Fruit fly (Drosophila melanogaster) whole organism, embryonic: ENCODE results near the gene Gas8.

Experiments used
- Atf-2 ChIP-seq: fragments of 200-800 bp; sonication (Bioruptor generic); optimal IDR thresholded peaks from 2 replicates; lab custom pipeline; 2016; ENCODE audit warnings: missing biosample characterization, missing genetic modification characterization
- CG10147 ChIP-seq: fragments of 200-800 bp; sonication (Bioruptor generic); optimal IDR thresholded peaks from 2 replicates; lab custom pipeline; 2019; ENCODE audit warnings: missing biosample characterization, mild to moderate bottlenecking, missing genetic modification characterization, moderate library complexity
- CG10543 ChIP-seq: fragments of 200-800 bp; sonication (Bioruptor generic); optimal IDR thresholded peaks from 3 replicates; lab custom pipeline; 2017; ENCODE audit warnings: missing biosample characterization, mild to moderate bottlenecking, missing genetic modification characterization, moderate library complexity
- CG10654 ChIP-seq: fragments of 200-800 bp; sonication (Bioruptor generic); optimal IDR thresholded peaks from 2 replicates; lab custom pipeline; 2016; ENCODE audit warnings: missing biosample characterization, missing genetic modification characterization
- CG12299 ChIP-seq: fragments of 200-800 bp; sonication (Bioruptor generic); optimal IDR thresholded peaks from 2 replicates; lab custom pipeline; 2018; ENCODE audit warnings: missing biosample characterization, mild to moderate bottlenecking, missing genetic modification characterization
- CG13424 ChIP-seq: fragments of 200-800 bp; sonication (Bioruptor generic); optimal IDR thresholded peaks from 2 replicates; lab custom pipeline; 2019; ENCODE audit warnings: missing biosample characterization, mild to moderate bottlenecking, missing genetic modification characterization, moderate library complexity
- CG14050 ChIP-seq: fragments of 200-800 bp; sonication (Bioruptor generic); IDR thresholded peaks from 3 replicates; pipeline ENCODE4 v1.3.6; 2022; ENCODE audit warnings: missing biosample characterization, missing genetic modification characterization
- CG15011 ChIP-seq: fragments of 200-800 bp; sonication (Bioruptor generic); optimal IDR thresholded peaks from 3 replicates; lab custom pipeline; 2018; ENCODE audit warnings: missing biosample characterization, mild to moderate bottlenecking, missing genetic modification characterization
- CG15514 ChIP-seq: fragments of 200-800 bp; sonication (Bioruptor generic); optimal IDR thresholded peaks from 3 replicates; lab custom pipeline; 2017; ENCODE audit warnings: missing biosample characterization, missing genetic modification characterization, mild to moderate bottlenecking, moderate library complexity, missing genetic modification reagents
- CG18599 ChIP-seq: fragments of 200-800 bp; sonication (Bioruptor generic); optimal IDR thresholded peaks from 3 replicates; lab custom pipeline; 2017; ENCODE audit warnings: missing biosample characterization, missing genetic modification characterization, mild to moderate bottlenecking, moderate library complexity, missing genetic modification reagents
- CG31365 ChIP-seq: fragments of 200-800 bp; sonication (Bioruptor generic); optimal IDR thresholded peaks from 2 replicates; lab custom pipeline; 2018; ENCODE audit warnings: missing biosample characterization, mild to moderate bottlenecking, missing genetic modification characterization
- CG4707 ChIP-seq: fragments of 200-800 bp; sonication (Bioruptor generic); optimal IDR thresholded peaks from 2 replicates; lab custom pipeline; 2018; ENCODE audit warnings: missing biosample characterization, mild to moderate bottlenecking, missing genetic modification characterization, moderate library complexity
- CG5953 ChIP-seq: fragments of 200-800 bp; sonication (Bioruptor generic); IDR thresholded peaks from 2 replicates; pipeline ENCODE4 v1.3.6; 2022; ENCODE audit warnings: missing biosample characterization, missing genetic modification characterization
- CG9727 ChIP-seq: fragments of 200-800 bp; sonication (Bioruptor generic); optimal IDR thresholded peaks from 3 replicates; lab custom pipeline; 2017; ENCODE audit warnings: missing biosample characterization, mild to moderate bottlenecking, missing genetic modification characterization
- Drgx ChIP-seq: fragments of 200-800 bp; sonication (Bioruptor generic); IDR thresholded peaks from 2 replicates; pipeline ENCODE4 v1.3.6; 2022; ENCODE audit warnings: missing biosample characterization, missing genetic modification characterization
- Gsc ChIP-seq: fragments of 200-800 bp; sonication (Bioruptor generic); IDR thresholded peaks from 2 replicates; pipeline ENCODE4 v1.3.6; 2022; ENCODE audit warnings: missing biosample characterization, missing genetic modification characterization
- HLH3B ChIP-seq: fragments of 200-800 bp; sonication (Bioruptor generic); IDR thresholded peaks from 2 replicates; pipeline ENCODE4 v1.3.6; 2022; ENCODE audit warnings: missing biosample characterization, missing genetic modification characterization
- Hand ChIP-seq: fragments of 200-800 bp; sonication (Bioruptor generic); optimal IDR thresholded peaks from 2 replicates; lab custom pipeline; 2017; ENCODE audit warnings: mild to moderate bottlenecking, missing biosample characterization, missing genetic modification reagents, missing genetic modification characterization
- Lim3 ChIP-seq: fragments of 200-800 bp; sonication (Bioruptor generic); IDR thresholded peaks from 2 replicates; pipeline ENCODE4 v1.3.6; 2022; ENCODE audit warnings: missing biosample characterization, missing genetic modification characterization
- Meics ChIP-seq: fragments of 200-800 bp; sonication (Bioruptor generic); optimal IDR thresholded peaks from 2 replicates; lab custom pipeline; 2017; ENCODE audit warnings: missing biosample characterization, mild to moderate bottlenecking, missing genetic modification characterization
- NC2β ChIP-seq: fragments of 200-800 bp; sonication (Bioruptor generic); optimal IDR thresholded peaks from 2 replicates; lab custom pipeline; 2016; ENCODE audit warnings: missing biosample characterization, missing genetic modification characterization
- Neu2 ChIP-seq: fragments of 200-800 bp; sonication (Bioruptor generic); optimal IDR thresholded peaks from 3 replicates; lab custom pipeline; 2016; ENCODE audit warnings: missing biosample characterization, missing genetic modification characterization, borderline replicate concordance
- Opbp ChIP-seq: fragments of 200-800 bp; sonication (Bioruptor generic); IDR thresholded peaks from 3 replicates; pipeline ENCODE4 v1.3.6; 2022; ENCODE audit warnings: missing biosample characterization, missing genetic modification characterization; ENCODE audit not compliant: partially characterized antibody
- Optix ChIP-seq: fragments of 200-800 bp; sonication (Bioruptor generic); IDR thresholded peaks from 3 replicates; pipeline ENCODE4 v1.3.6; 2022; ENCODE audit warnings: missing biosample characterization, missing genetic modification characterization
- Sox100B ChIP-seq: fragments of 200-800 bp; sonication (Bioruptor generic); optimal IDR thresholded peaks from 3 replicates; lab custom pipeline; 2018; ENCODE audit warnings: missing biosample characterization, mild to moderate bottlenecking, missing genetic modification characterization
- Trl ChIP-seq, 3 experiments: fragments of >200 bp in 2 of 3; fragments of 200-800 bp in 1 of 3; sonication (Bioruptor generic) in 1 of 3; optimal IDR thresholded peaks; 2 replicates in 1 of 3; 3 replicates in 2 of 3; lab custom pipeline; 2016 to 2017; ENCODE audit warnings: missing biosample characterization in 1 of 3, missing genetic modification characterization in 1 of 3
- al ChIP-seq: fragments of 200-800 bp; sonication (Bioruptor generic); IDR thresholded peaks from 2 replicates; pipeline ENCODE4 v1.3.6; 2022; ENCODE audit warnings: missing biosample characterization, missing genetic modification characterization
- dati ChIP-seq: fragments of 200-800 bp; sonication (Bioruptor generic); IDR thresholded peaks from 2 replicates; pipeline ENCODE4 v1.3.6; 2022; ENCODE audit warnings: missing biosample characterization, missing genetic modification characterization
- dmrt11E ChIP-seq: fragments of 200-800 bp; sonication (Bioruptor generic); optimal IDR thresholded peaks from 3 replicates; lab custom pipeline; 2018; ENCODE audit warnings: missing biosample characterization, mild to moderate bottlenecking, missing genetic modification characterization, moderate library complexity
- fd102C ChIP-seq: fragments of 200-800 bp; sonication (Bioruptor generic); optimal IDR thresholded peaks from 2 replicates; lab custom pipeline; 2018; ENCODE audit warnings: missing biosample characterization, mild to moderate bottlenecking, missing genetic modification characterization, moderate library complexity
- gfzf ChIP-seq: fragments of 200-800 bp; sonication (Bioruptor generic); optimal IDR thresholded peaks from 2 replicates; lab custom pipeline; 2016; ENCODE audit warnings: missing biosample characterization, mild to moderate bottlenecking, missing genetic modification characterization, moderate library complexity
- knrl ChIP-seq: fragments of 200-800 bp; sonication (Bioruptor generic); IDR thresholded peaks from 3 replicates; pipeline ENCODE4 v1.3.6; 2022; ENCODE audit warnings: missing biosample characterization, missing genetic modification characterization; ENCODE audit not compliant: partially characterized antibody
- maf-S ChIP-seq: fragments of 200-800 bp; sonication (Bioruptor generic); optimal IDR thresholded peaks from 2 replicates; lab custom pipeline; 2016; ENCODE audit warnings: missing biosample characterization, missing genetic modification characterization
- nerfin-1 ChIP-seq: fragments of 200-800 bp; sonication (Bioruptor generic); optimal IDR thresholded peaks from 3 replicates; lab custom pipeline; 2019; ENCODE audit warnings: missing biosample characterization, mild to moderate bottlenecking, missing genetic modification characterization, moderate library complexity
- pb ChIP-seq: fragments of 200-800 bp; sonication (Bioruptor generic); optimal IDR thresholded peaks from 3 replicates; lab custom pipeline; 2016; ENCODE audit warnings: missing biosample characterization, missing genetic modification characterization
- prd ChIP-seq, 3 experiments: fragments of >200 bp in 2 of 3; fragments of 200-800 bp in 1 of 3; sonication (Bioruptor generic) in 1 of 3; optimal IDR thresholded peaks in 2 of 3; IDR thresholded peaks in 1 of 3; 2 replicates in 2 of 3; 3 replicates in 1 of 3; pipeline versions ENCODE4 v1.3.6 to Lab custom; 2017 to 2022; ENCODE audit warnings: missing biosample characterization in 1 of 3, missing genetic modification characterization in 1 of 3
- rib ChIP-seq: fragments of 200-800 bp; sonication (Bioruptor generic); IDR thresholded peaks from 2 replicates; pipeline ENCODE4 v1.3.6; 2022; ENCODE audit warnings: missing biosample characterization, missing genetic modification characterization
- sc ChIP-seq, 3 experiments: fragments of >200 bp in 2 of 3; fragments of 200-800 bp in 1 of 3; sonication (Bioruptor generic) in 1 of 3; optimal IDR thresholded peaks; 2 replicates in 2 of 3; 3 replicates in 1 of 3; lab custom pipeline; 2017; ENCODE audit warnings: mild to moderate bottlenecking in 1 of 3, missing biosample characterization in 1 of 3, missing genetic modification characterization in 1 of 3, missing genetic modification reagents in 1 of 3
- slp2 ChIP-seq: fragments of 200-800 bp; sonication (Bioruptor generic); optimal IDR thresholded peaks from 2 replicates; lab custom pipeline; 2016; ENCODE audit warnings: missing biosample characterization, missing genetic modification characterization
- so ChIP-seq: fragments of 200-800 bp; sonication (Bioruptor generic); IDR thresholded peaks from 3 replicates; pipeline ENCODE4 v1.3.6; 2022; ENCODE audit warnings: missing biosample characterization, missing genetic modification characterization
- tin ChIP-seq: fragments of 200-800 bp; sonication (Bioruptor generic); optimal IDR thresholded peaks from 3 replicates; lab custom pipeline; 2016; ENCODE audit warnings: missing biosample characterization, missing genetic modification characterization
- tll ChIP-seq, 2 experiments: fragments of 200-800 bp in 1 of 2; fragments of >200 bp in 1 of 2; sonication (Bioruptor generic) in 1 of 2; optimal IDR thresholded peaks; 2 replicates each; lab custom pipeline; 2017 to 2019; ENCODE audit warnings: missing biosample characterization in 2 of 2, missing genetic modification characterization in 2 of 2, mild to moderate bottlenecking in 1 of 2, moderate library complexity in 1 of 2
- wor ChIP-seq: fragments of 200-800 bp; sonication (Bioruptor generic); IDR thresholded peaks from 2 replicates; pipeline ENCODE4 v1.3.6; 2022; ENCODE audit warnings: missing biosample characterization, missing genetic modification characterization
- zen2 ChIP-seq: fragments of 200-800 bp; sonication (Bioruptor generic); IDR thresholded peaks from 3 replicates; pipeline ENCODE4 v1.3.6; 2022; ENCODE audit warnings: missing biosample characterization, missing genetic modification characterization; ENCODE audit not compliant: partially characterized antibody
- zf30C ChIP-seq: fragments of 200-800 bp; sonication (Bioruptor generic); optimal IDR thresholded peaks from 3 replicates; lab custom pipeline; 2018; ENCODE audit warnings: missing biosample characterization, mild to moderate bottlenecking, missing genetic modification characterization

The Gas8 gene

dm6 chrX:3482119-3483014 lies 22.3 kb downstream of the Gas8 start, which contains the start of the genes CG10804 and CG10802 (continued):
- peak; percentile 99 for TF ChIP-seq CG15514 (GFP tag; lab: Kevin White, UChicago)
- TF ChIP-seq CG13424 (tag; lab: Kevin White, UChicago): peak; percentile 74
- TF ChIP-seq dati (GFP tag; lab: Robert Waterston, UW): 0 out of 2 replicates have a peak, but pooled peaks have one; percentile 45
- TF ChIP-seq Trl (optimal IDR thresholded peaks at IDR 0.05; lab: Kevin White, UChicago): no peak
- TF ChIP-seq Trl (GFP tag; optimal IDR thresholded peaks at IDR 0.05; lab: Kevin White, UChicago): peak; percentile 85
- TF ChIP-seq Meics: peak; percentile 51
- no peak for TF ChIP-seq CG31365 (tag; lab: Kevin White, UChicago)
- peak; percentile 37 for TF ChIP-seq NC2β (GFP tag; lab: Kevin White, UChicago)
- peak; percentile 65; the same call in 1 of the 2 replicates for TF ChIP-seq rib (GFP tag; lab: Robert Waterston, UW)
- peak; percentile 85 for TF ChIP-seq al (GFP tag; lab: Robert Waterston, UW)
- TF ChIP-seq zf30C (GFP tag; lab: Kevin White, UChicago): no peak
- peak; percentile 72 for TF ChIP-seq CG9727 (GFP tag; lab: Kevin White, UChicago)
- peak; percentile 58; the same call in 2 of the 3 replicates for TF ChIP-seq CG14050
- peak; percentile 57 for TF ChIP-seq wor (GFP tag; lab: Robert Waterston, UW)
- peak; percentile 42 for TF ChIP-seq Drgx (GFP tag; lab: Robert Waterston, UW)
- peak; percentile 65 for TF ChIP-seq CG10654
- no peak; the same call in 2 of the 3 replicates for TF ChIP-seq zen2 (GFP tag; lab: Robert Waterston, UW)
- TF ChIP-seq CG12299 (tag; lab: Kevin White, UChicago): no peak
- TF ChIP-seq CG5953 (GFP tag; lab: Robert Waterston, UW): no peak
- TF ChIP-seq Sox100B (GFP tag; lab: Kevin White, UChicago): no peak
- peak; percentile 68; the same call in 1 of the 3 replicates for TF ChIP-seq Optix (GFP tag; lab: Robert Waterston, UW)
- peak; percentile 66 for TF ChIP-seq maf-S (GFP tag; lab: Kevin White, UChicago)
- TF ChIP-seq tin (GFP tag; lab: Kevin White, UChicago): peak; percentile 73
- TF ChIP-seq dmrt11E (tag; lab: Kevin White, UChicago): peak; percentile 64
- TF ChIP-seq tll (GFP tag; optimal IDR thresholded peaks at IDR 0.05; lab: Kevin White, UChicago): peak in 1 of 2 experiments; percentile 42
- TF ChIP-seq pb (GFP tag; lab: Kevin White, UChicago): peak; percentile 65
- peak; percentile 74 for TF ChIP-seq gfzf (GFP tag; lab: Kevin White, UChicago)
- TF ChIP-seq knrl (GFP tag; lab: Robert Waterston, UW): peak; percentile 82
- peak; percentile 70 for TF ChIP-seq CG18599 (GFP tag; lab: Kevin White, UChicago)
- TF ChIP-seq so (GFP tag; lab: Robert Waterston, UW): peak; percentile 74
- TF ChIP-seq CG4707 (GFP tag; lab: Kevin White, UChicago): no peak
- peak; percentile 24; the same call in 1 of the 3 replicates for TF ChIP-seq Opbp
- 0 out of 2 replicates have a peak, but pooled peaks have one; percentile 42 for TF ChIP-seq Lim3 (GFP tag; lab: Robert Waterston, UW)
- TF ChIP-seq fd102C (GFP tag; lab: Kevin White, UChicago): no peak
- TF ChIP-seq slp2: peak; percentile 80
- no peak for TF ChIP-seq Hand
- peak; percentile 53 for TF ChIP-seq CG10543
- TF ChIP-seq CG10147 (GFP tag; lab: Kevin White, UChicago): peak; percentile 61
- TF ChIP-seq CG15011 (GFP tag; lab: Kevin White, UChicago): no peak
- TF ChIP-seq prd (optimal IDR thresholded peaks at IDR 0.05; lab: Kevin White, UChicago): no peak
- TF ChIP-seq prd (GFP tag; IDR thresholded peaks at IDR 0.05; lab: Robert Waterston, UW): peak; percentile 91
- no peak; the same call in 1 of the 2 replicates for TF ChIP-seq Gsc
- TF ChIP-seq HLH3B: peak; percentile 75
- no peak for TF ChIP-seq sc (optimal IDR thresholded peaks at IDR 0.05; lab: Kevin White, UChicago)
- TF ChIP-seq sc (GFP tag; optimal IDR thresholded peaks at IDR 0.05; lab: Kevin White, UChicago): peak; percentile 16
- peak; percentile 54 for TF ChIP-seq nerfin-1 (tag; lab: Kevin White, UChicago)
- peak; percentile 75 for TF ChIP-seq Atf-2 (GFP tag; lab: Kevin White, UChicago)
- TF ChIP-seq Neu2: no peak
